Worm (Caenorhabditis elegans) whole organism, L4 larva: ENCODE data around the gene ZC412.3.

Experiments used
- nhr-10 ChIP-seq: fragments of 150-350 bp; optimal IDR thresholded peaks from 2 replicates; lab custom pipeline; 2014; ENCODE audit warnings: missing biosample characterization, missing genetic modification characterization
- nhr-11 ChIP-seq: fragments of 150-350 bp; optimal IDR thresholded peaks from 2 replicates; lab custom pipeline; 2014; ENCODE audit warnings: missing biosample characterization, missing genetic modification characterization
- nhr-76 ChIP-seq: fragments of 150-350 bp; optimal IDR thresholded peaks from 2 replicates; lab custom pipeline; 2014; ENCODE audit warnings: missing biosample characterization, missing genetic modification characterization
- pha-4 ChIP-seq, 2 experiments: fragments of 150-350 bp in 1 of 2; fragments of 200-800 bp in 1 of 2; sonication (Bioruptor generic) in 1 of 2; IDR thresholded peaks in 1 of 2; optimal IDR thresholded peaks in 1 of 2; 2 replicates each; pipeline versions ENCODE4 v1.3.6 to Lab custom; 2014 to 2022; ENCODE audit warnings: missing genetic modification characterization in 2 of 2, missing genetic modification reagents in 2 of 2, missing biosample characterization in 1 of 2, missing compliant biosample characterization in 1 of 2
- unc-62 ChIP-seq, 3 experiments: fragments of 150-350 bp in 1 of 3; sonication (generic microtip); optimal IDR thresholded peaks in 2 of 3; peaks in 1 of 3; 1 replicate in 1 of 3; 2 replicates in 2 of 3; lab custom pipeline; 2014 to 2017; ENCODE audit warnings: missing biosample characterization in 3 of 3, missing genetic modification characterization in 3 of 3, missing genetic modification reagents in 3 of 3, missing genotype in 1 of 3

- no peak for TF ChIP-seq nhr-10 (tag; lab: Kevin White, UChicago)
- TF ChIP-seq nhr-11 (tag; lab: Kevin White, UChicago), result peak; percentile 37
- TF ChIP-seq unc-62 (GFP tag; optimal IDR thresholded peaks at IDR 0.05 in 1 of 2; lab: Kevin White, UChicago), result peak in 1 of 2 experiments; percentile 10
- TF ChIP-seq unc-62 (tag; optimal IDR thresholded peaks at IDR 0.05; lab: Kevin White, UChicago), result no peak
- no peak for TF ChIP-seq pha-4 (GFP tag; IDR thresholded peaks at IDR 0.05; lab: Robert Waterston, UW)
- no peak for TF ChIP-seq pha-4 (tag; optimal IDR thresholded peaks at IDR 0.05; lab: Kevin White, UChicago)
- TF ChIP-seq nhr-76 (tag; lab: Kevin White, UChicago), result no peak
Observed at ce11 chrV:14871365-14871764, at the start of gene ZC412.3.
